Fruit fly (Drosophila melanogaster): ENCODE measurements around the gene CG5068.
A peak's percentile ranks its signal among the peaks of the same experiment; 100 is the strongest.

Gene CG5068

dm6 chr3L:9027122-9027696 is 40.7 kb downstream of the CG5068 start:
- TF ChIP-seq svp (GFP tag) (no peak), fkh (GFP tag; optimal IDR thresholded peaks at IDR 0.05) (peak; percentile 40)

- TF ChIP-seq cyc (GFP tag; optimal IDR thresholded peaks at IDR 0.05) (no peak), Sox14 (GFP tag; optimal IDR thresholded peaks at IDR 0.05) (no peak), CG32006 (GFP tag; optimal IDR thresholded peaks at IDR 0.05) (peak; percentile 11), CG31627 (GFP tag; optimal IDR thresholded peaks at IDR 0.05) (peak; percentile 6), CG6163 (GFP tag; IDR thresholded peaks at IDR 0.05) (no peak), fd59A (GFP tag; optimal IDR thresholded peaks at IDR 0.05) (no peak), CG6808 (GFP tag; optimal IDR thresholded peaks at IDR 0.05) (no peak), CG9139 (GFP tag; optimal IDR thresholded peaks at IDR 0.05) (no peak), Hr39 (GFP tag; optimal IDR thresholded peaks at IDR 0.05) (peak; percentile 26), pdm3 (GFP tag; optimal IDR thresholded peaks at IDR 0.05) (peak; percentile 4), achi (GFP tag; optimal IDR thresholded peaks at IDR 0.05) (peak; percentile 15), ss (GFP tag; optimal IDR thresholded peaks at IDR 0.05) (peak in 1 of 2 experiments; percentile 32), Eip78C (GFP tag) (peak; percentile 72), OdsH (GFP tag; optimal IDR thresholded peaks at IDR 0.05) (no peak), Eip93F (GFP tag; optimal IDR thresholded peaks at IDR 0.05) (no peak)
Observed at dm6 chr3L:9028057-9028456, 41.5 kb downstream of the CG5068 start.

dm6 chr3L:9029183-9029789 is 42.8 kb downstream of the CG5068 start:
- TF ChIP-seq Gug (GFP tag; IDR thresholded peaks at IDR 0.05) (no peak), svp (GFP tag) (peak; percentile 3), Sox102F (GFP tag; optimal IDR thresholded peaks at IDR 0.05) (no peak), CG31627 (GFP tag; optimal IDR thresholded peaks at IDR 0.05) (no peak), CG34406 (GFP tag; optimal IDR thresholded peaks at IDR 0.05) (no peak)

- TF ChIP-seq Eip93F (GFP tag; optimal IDR thresholded peaks at IDR 0.05) (no peak), Eip75B (GFP tag; optimal IDR thresholded peaks at IDR 0.05) (no peak), CG1621 (tag; optimal IDR thresholded peaks at IDR 0.05) (no peak), Lpt (GFP tag; optimal IDR thresholded peaks at IDR 0.05) (no peak), Ets21C (GFP tag; optimal IDR thresholded peaks at IDR 0.05) (no peak), dsx (GFP tag; optimal IDR thresholded peaks at IDR 0.05; ENCODE audit: poor library complexity, severe bottlenecking) (no peak), spab (GFP tag; optimal IDR thresholded peaks at IDR 0.05) (no peak), CG9139 (GFP tag; optimal IDR thresholded peaks at IDR 0.05) (no peak), CG8319 (GFP tag; optimal IDR thresholded peaks at IDR 0.05) (no peak), pdm3 (GFP tag; optimal IDR thresholded peaks at IDR 0.05) (no peak), Hr39 (GFP tag; optimal IDR thresholded peaks at IDR 0.05) (no peak), CG8119 (GFP tag; IDR thresholded peaks at IDR 0.05) (0 out of 3 replicates have a peak, but pooled peaks have one; percentile 26), CG3919 (GFP tag; optimal IDR thresholded peaks at IDR 0.05) (no peak), CG4318 (GFP tag; optimal IDR thresholded peaks at IDR 0.05) (no peak), CG6854 (GFP tag; optimal IDR thresholded peaks at IDR 0.05) (no peak), eg (GFP tag; IDR thresholded peaks at IDR 0.05) (no peak), dac (GFP tag; optimal IDR thresholded peaks at IDR 0.05) (no peak), fd85E (GFP tag; optimal IDR thresholded peaks at IDR 0.05) (no peak), fd59A (GFP tag; optimal IDR thresholded peaks at IDR 0.05) (no peak), Sox14 (GFP tag; optimal IDR thresholded peaks at IDR 0.05) (no peak), CG6276 (GFP tag; optimal IDR thresholded peaks at IDR 0.05) (no peak), acj6 (GFP tag; optimal IDR thresholded peaks at IDR 0.05) (no peak), OdsH (GFP tag; optimal IDR thresholded peaks at IDR 0.05) (no peak), CG10631 (GFP tag; optimal IDR thresholded peaks at IDR 0.05) (no peak), CG8632 (GFP tag; optimal IDR thresholded peaks at IDR 0.05) (no peak), CG10669 (GFP tag; optimal IDR thresholded peaks at IDR 0.05) (no peak), Eip78C (GFP tag) (peak; percentile 34), salr (GFP tag; optimal IDR thresholded peaks at IDR 0.05) (no peak), CG3032 (tag; optimal IDR thresholded peaks at IDR 0.05) (no peak), achi (GFP tag; optimal IDR thresholded peaks at IDR 0.05) (no peak), CG15336 (GFP tag; IDR thresholded peaks at IDR 0.05) (no peak), ss (GFP tag; optimal IDR thresholded peaks at IDR 0.05) (no peak), CG6792 (GFP tag; optimal IDR thresholded peaks at IDR 0.05) (no peak), CG11902 (GFP tag; optimal IDR thresholded peaks at IDR 0.05) (no peak)
Observed at dm6 chr3L:9032871-9033270, 46.4 kb downstream of the CG5068 start.

All from whole organism, prepupa.